Fruit fly (Drosophila melanogaster) whole organism, prepupa: Measurements from ENCODE around the gene sni.

ENCODE experiments used
- Blimp-1 ChIP-seq: fragments of 200-800 bp; sonication (Bioruptor generic); optimal IDR thresholded peaks from 3 replicates; lab custom pipeline; 2017; ENCODE audit warnings: missing biosample characterization, missing genetic modification characterization, mild to moderate bottlenecking, moderate library complexity, missing genetic modification reagents
- CG10631 ChIP-seq: fragments of 200-800 bp; sonication (Bioruptor generic); optimal IDR thresholded peaks from 2 replicates; lab custom pipeline; 2016; ENCODE audit warnings: missing biosample characterization, missing genetic modification characterization
- CG10669 ChIP-seq: fragments of 200-800 bp; sonication (Bioruptor generic); optimal IDR thresholded peaks from 3 replicates; lab custom pipeline; 2018; ENCODE audit warnings: missing biosample characterization, mild to moderate bottlenecking, missing genetic modification characterization, moderate library complexity
- CG11294 ChIP-seq: fragments of 200-800 bp; sonication (Bioruptor generic); IDR thresholded peaks from 2 replicates; pipeline ENCODE4 v1.3.6; 2022; ENCODE audit warnings: missing biosample characterization, missing genetic modification characterization
- CG11762 ChIP-seq: fragments of 200-800 bp; sonication (Bioruptor generic); optimal IDR thresholded peaks from 3 replicates; lab custom pipeline; 2016; ENCODE audit warnings: missing biosample characterization, missing genetic modification characterization; ENCODE audit not compliant: insufficient read depth
- CG15336 ChIP-seq: fragments of 200-800 bp; sonication (Bioruptor generic); IDR thresholded peaks from 2 replicates; pipeline ENCODE4 v1.3.6; 2022; ENCODE audit warnings: missing biosample characterization, missing genetic modification characterization
- CG1621 ChIP-seq: fragments of 200-800 bp; sonication (Bioruptor generic); optimal IDR thresholded peaks from 3 replicates; lab custom pipeline; 2018; ENCODE audit warnings: missing biosample characterization, mild to moderate bottlenecking, missing genetic modification characterization
- CG16779 ChIP-seq: fragments of 200-800 bp; sonication (Bioruptor generic); optimal IDR thresholded peaks from 3 replicates; lab custom pipeline; 2017; ENCODE audit warnings: missing biosample characterization, mild to moderate bottlenecking, missing genetic modification characterization
- CG3032 ChIP-seq: fragments of 200-800 bp; optimal IDR thresholded peaks from 2 replicates; lab custom pipeline; 2019; ENCODE audit warnings: missing biosample characterization, mild to moderate bottlenecking, missing genetic modification characterization, moderate library complexity
- CG31627 ChIP-seq: fragments of 200-800 bp; sonication (Bioruptor generic); optimal IDR thresholded peaks from 3 replicates; lab custom pipeline; 2016; ENCODE audit warnings: missing biosample characterization, missing genetic modification characterization
- CG3919 ChIP-seq: fragments of 200-800 bp; sonication (Bioruptor generic); optimal IDR thresholded peaks from 3 replicates; lab custom pipeline; 2016; ENCODE audit warnings: missing biosample characterization, missing genetic modification characterization
- CG4318 ChIP-seq: fragments of 200-800 bp; sonication (Bioruptor generic); optimal IDR thresholded peaks from 3 replicates; lab custom pipeline; 2017; ENCODE audit warnings: missing biosample characterization, mild to moderate bottlenecking, missing genetic modification characterization
- CG6163 ChIP-seq: fragments of 200-800 bp; sonication (Bioruptor generic); IDR thresholded peaks from 3 replicates; pipeline ENCODE4 v1.3.6; 2022; ENCODE audit warnings: missing biosample characterization, missing genetic modification characterization
- CG6276 ChIP-seq: fragments of 200-800 bp; sonication (Bioruptor generic); optimal IDR thresholded peaks from 2 replicates; lab custom pipeline; 2017; ENCODE audit warnings: missing biosample characterization, mild to moderate bottlenecking, missing genetic modification characterization
- CG6808 ChIP-seq: fragments of 200-800 bp; sonication (Bioruptor generic); optimal IDR thresholded peaks from 3 replicates; lab custom pipeline; 2017; ENCODE audit warnings: missing biosample characterization, missing genetic modification characterization, mild to moderate bottlenecking, moderate library complexity, missing genetic modification reagents
- CG8119 ChIP-seq: fragments of 200-800 bp; sonication (Bioruptor generic); IDR thresholded peaks from 3 replicates; pipeline ENCODE4 v1.3.6; 2022; ENCODE audit warnings: missing biosample characterization, missing genetic modification characterization
- CG9139 ChIP-seq: fragments of 200-800 bp; sonication (Bioruptor generic); optimal IDR thresholded peaks from 3 replicates; lab custom pipeline; 2017; ENCODE audit warnings: missing biosample characterization, mild to moderate bottlenecking, missing genetic modification characterization
- Eip78C ChIP-seq: fragments of 200-800 bp; sonication (Bioruptor generic); peaks from one replicate; lab custom pipeline; 2016; ENCODE audit warnings: missing biosample characterization, missing genetic modification characterization
- Eip93F ChIP-seq: fragments of 200-800 bp; sonication (Bioruptor generic); optimal IDR thresholded peaks from 2 replicates; lab custom pipeline; 2016; ENCODE audit warnings: missing biosample characterization, mild to moderate bottlenecking, missing genetic modification characterization
- Ets21C ChIP-seq: fragments of 200-800 bp; sonication (Bioruptor generic); optimal IDR thresholded peaks from 3 replicates; lab custom pipeline; 2016; ENCODE audit warnings: missing biosample characterization, missing genetic modification characterization
- Gug ChIP-seq: fragments of 200-800 bp; sonication (Bioruptor generic); IDR thresholded peaks from 2 replicates; pipeline ENCODE4 v1.3.6; 2022; ENCODE audit warnings: missing biosample characterization, missing genetic modification characterization
- Hr38 ChIP-seq: sonication (Bioruptor generic); optimal IDR thresholded peaks from 2 replicates; lab custom pipeline; 2016; ENCODE audit warnings: missing biosample characterization, missing genetic modification characterization
- Hr4 ChIP-seq: fragments of 200-800 bp; sonication (Bioruptor generic); optimal IDR thresholded peaks from 3 replicates; lab custom pipeline; 2016; ENCODE audit warnings: missing biosample characterization, missing genetic modification characterization
- Lpt ChIP-seq: fragments of 200-800 bp; sonication (Bioruptor generic); optimal IDR thresholded peaks from 3 replicates; lab custom pipeline; 2016; ENCODE audit warnings: missing biosample characterization, missing genetic modification characterization
- OdsH ChIP-seq: fragments of 200-800 bp; sonication (Bioruptor generic); optimal IDR thresholded peaks from 3 replicates; lab custom pipeline; 2016; ENCODE audit warnings: missing biosample characterization, missing genetic modification characterization
- Sox14 ChIP-seq: fragments of 200-800 bp; sonication (Bioruptor generic); optimal IDR thresholded peaks from 3 replicates; lab custom pipeline; 2016; ENCODE audit warnings: missing biosample characterization, missing genetic modification characterization
- Sox15 ChIP-seq: fragments of 200-800 bp; sonication (Bioruptor generic); optimal IDR thresholded peaks from 3 replicates; lab custom pipeline; 2016; ENCODE audit warnings: missing biosample characterization, missing genetic modification characterization
- acj6 ChIP-seq: fragments of 200-800 bp; sonication (Bioruptor generic); optimal IDR thresholded peaks from 3 replicates; lab custom pipeline; 2016; ENCODE audit warnings: missing biosample characterization, missing genetic modification characterization
- cyc ChIP-seq: fragments of 200-800 bp; sonication (Bioruptor generic); optimal IDR thresholded peaks from 3 replicates; lab custom pipeline; 2016; ENCODE audit warnings: missing biosample characterization, missing genetic modification characterization
- dsx ChIP-seq: fragments of 200-800 bp; optimal IDR thresholded peaks from 3 replicates; lab custom pipeline; 2019; ENCODE audit warnings: missing biosample characterization, mild to moderate bottlenecking, missing genetic modification characterization, moderate library complexity; ENCODE audit not compliant: poor library complexity, severe bottlenecking
- eg ChIP-seq: fragments of 200-800 bp; sonication (Bioruptor generic); IDR thresholded peaks from 3 replicates; pipeline ENCODE4 v1.3.6; 2022; ENCODE audit warnings: missing biosample characterization, missing genetic modification characterization
- esn ChIP-seq: fragments of 200-800 bp; sonication (Bioruptor generic); optimal IDR thresholded peaks from 2 replicates; lab custom pipeline; 2016; ENCODE audit warnings: missing biosample characterization, mild to moderate bottlenecking, missing genetic modification characterization, moderate library complexity
- fd59A ChIP-seq: fragments of 200-800 bp; sonication (Bioruptor generic); optimal IDR thresholded peaks from 2 replicates; lab custom pipeline; 2017; ENCODE audit warnings: missing biosample characterization, mild to moderate bottlenecking, missing genetic modification characterization, missing genetic modification reagents
- fkh ChIP-seq: fragments of 200-800 bp; sonication (Bioruptor generic); optimal IDR thresholded peaks from 3 replicates; lab custom pipeline; 2017; ENCODE audit warnings: missing biosample characterization, mild to moderate bottlenecking, missing genetic modification characterization, moderate library complexity
- net ChIP-seq: fragments of 200-800 bp; sonication (Bioruptor generic); optimal IDR thresholded peaks from 3 replicates; lab custom pipeline; 2016; ENCODE audit warnings: missing biosample characterization, missing genetic modification characterization
- spab ChIP-seq: fragments of 200-800 bp; sonication (Bioruptor generic); optimal IDR thresholded peaks from 2 replicates; lab custom pipeline; 2017; ENCODE audit warnings: missing biosample characterization, mild to moderate bottlenecking, missing genetic modification characterization, missing genetic modification reagents
- ss ChIP-seq, 2 experiments: fragments of 200-800 bp; sonication (Bioruptor generic); optimal IDR thresholded peaks; 2 replicates in 1 of 2; 3 replicates in 1 of 2; lab custom pipeline; 2017 to 2018; ENCODE audit warnings: mild to moderate bottlenecking in 2 of 2, missing biosample characterization in 2 of 2, missing genetic modification characterization in 2 of 2, moderate library complexity in 1 of 2
- svp ChIP-seq: fragments of 200-800 bp; sonication (Bioruptor generic); peaks from one replicate; lab custom pipeline; 2016; ENCODE audit warnings: missing biosample characterization, missing genetic modification characterization
- topi ChIP-seq: fragments of 200-800 bp; sonication (Bioruptor generic); optimal IDR thresholded peaks from 3 replicates; lab custom pipeline; 2016; ENCODE audit warnings: missing biosample characterization, missing genetic modification characterization
- vri ChIP-seq: fragments of 200-800 bp; sonication (Bioruptor generic); optimal IDR thresholded peaks from 3 replicates; lab custom pipeline; 2016; ENCODE audit warnings: missing biosample characterization, mild to moderate bottlenecking, missing genetic modification characterization

Gene sni

dm6 chrX:8243251-8243650, 565 bp downstream of the sni start:
- TF ChIP-seq vri (GFP tag; lab: Kevin White, UChicago) (peak; percentile 65), topi (GFP tag; lab: Kevin White, UChicago) (no peak), eg (GFP tag; lab: Robert Waterston, UW) (no peak), ss (GFP tag; optimal IDR thresholded peaks at IDR 0.05; lab: Kevin White, UChicago) (no peak), Hr38 (no peak), CG6808 (GFP tag; lab: Kevin White, UChicago) (no peak), spab (GFP tag; lab: Kevin White, UChicago) (no peak)

dm6 chrX:8242298-8242697, 1.5 kb downstream of the sni start, which contains the start of gene Trxr1:
Gene Trxr1 (plus strand): TSS chrX:8242528.
- peak; percentile 23 for TF ChIP-seq Eip78C (GFP tag; lab: Kevin White, UChicago)
- peak; percentile 5 for TF ChIP-seq CG1621 (tag; lab: Kevin White, UChicago)
- TF ChIP-seq ss (GFP tag; optimal IDR thresholded peaks at IDR 0.05; lab: Kevin White, UChicago): peak; percentile 9 to 33
- TF ChIP-seq vri (GFP tag; lab: Kevin White, UChicago): peak; percentile 4
- TF ChIP-seq Lpt (GFP tag; lab: Kevin White, UChicago): no peak
- TF ChIP-seq Hr4: no peak
- TF ChIP-seq cyc (GFP tag; lab: Kevin White, UChicago): no peak
- TF ChIP-seq Sox14 (GFP tag; lab: Kevin White, UChicago): peak; percentile 35
- TF ChIP-seq dsx (GFP tag; lab: Kevin White, UChicago): peak; percentile 13

- TF ChIP-seq Sox14 (GFP tag; lab: Kevin White, UChicago) (peak; percentile 29), Eip78C (GFP tag; lab: Kevin White, UChicago) (no peak), esn (GFP tag; lab: Kevin White, UChicago) (peak; percentile 22), Blimp-1 (GFP tag; lab: Kevin White, UChicago) (no peak), OdsH (GFP tag; lab: Kevin White, UChicago) (no peak)
These were observed 3.4 kb downstream of the sni start, which contains the start of gene CG2147 for dm6 chrX:8240431-8240830. Gene CG2147 (plus strand): TSS chrX:8240684.

dm6 chrX:8233915-8234565, 9.8 kb downstream of the sni start:
- TF ChIP-seq CG9139 (GFP tag; lab: Kevin White, UChicago) (no peak), Ets21C (GFP tag; lab: Kevin White, UChicago) (no peak), fd59A (GFP tag; lab: Kevin White, UChicago) (no peak), CG11762 (GFP tag; lab: Kevin White, UChicago) (no peak), CG31627 (GFP tag; lab: Kevin White, UChicago) (no peak), net (GFP tag; lab: Kevin White, UChicago) (no peak), CG16779 (tag; lab: Kevin White, UChicago) (no peak), CG6163 (GFP tag; lab: Robert Waterston, UW) (no peak), CG4318 (GFP tag; lab: Kevin White, UChicago) (no peak)

- TF ChIP-seq CG6808 (GFP tag; lab: Kevin White, UChicago) (no peak), fkh (GFP tag; lab: Kevin White, UChicago) (peak; percentile 78), acj6 (no peak), CG10669 (GFP tag; lab: Kevin White, UChicago) (no peak), Gug (GFP tag; lab: Robert Waterston, UW) (no peak), CG31627 (GFP tag; lab: Kevin White, UChicago) (no peak), svp (no peak), Sox15 (GFP tag; lab: Kevin White, UChicago) (no peak), CG1621 (tag; lab: Kevin White, UChicago) (no peak), Hr38 (no peak), Hr4 (peak; percentile 43), Lpt (GFP tag; lab: Kevin White, UChicago) (no peak), CG11294 (GFP tag; lab: Robert Waterston, UW) (no peak), ss (GFP tag; optimal IDR thresholded peaks at IDR 0.05; lab: Kevin White, UChicago) (no peak), esn (GFP tag; lab: Kevin White, UChicago) (no peak), fd59A (GFP tag; lab: Kevin White, UChicago) (no peak), CG3919 (GFP tag; lab: Kevin White, UChicago) (no peak), net (GFP tag; lab: Kevin White, UChicago) (peak; percentile 14), Eip93F (GFP tag; lab: Kevin White, UChicago) (no peak), CG4318 (GFP tag; lab: Kevin White, UChicago) (no peak), CG6276 (GFP tag; lab: Kevin White, UChicago) (no peak), CG8119 (GFP tag; lab: Robert Waterston, UW) (peak; percentile 20; the same call in 1 of the 3 replicates), CG10631 (GFP tag; lab: Kevin White, UChicago) (no peak), CG15336 (GFP tag; lab: Robert Waterston, UW) (peak; percentile 58; the same call in 1 of the 2 replicates), Ets21C (GFP tag; lab: Kevin White, UChicago) (no peak), CG3032 (tag; lab: Kevin White, UChicago) (no peak), Blimp-1 (GFP tag; lab: Kevin White, UChicago) (no peak)
These were observed 10.6 kb downstream of the sni start for dm6 chrX:8233167-8233566.
